Worm (Caenorhabditis elegans): Measurements from ENCODE around the gene B0432.7.

Gene B0432.7

DNA sequence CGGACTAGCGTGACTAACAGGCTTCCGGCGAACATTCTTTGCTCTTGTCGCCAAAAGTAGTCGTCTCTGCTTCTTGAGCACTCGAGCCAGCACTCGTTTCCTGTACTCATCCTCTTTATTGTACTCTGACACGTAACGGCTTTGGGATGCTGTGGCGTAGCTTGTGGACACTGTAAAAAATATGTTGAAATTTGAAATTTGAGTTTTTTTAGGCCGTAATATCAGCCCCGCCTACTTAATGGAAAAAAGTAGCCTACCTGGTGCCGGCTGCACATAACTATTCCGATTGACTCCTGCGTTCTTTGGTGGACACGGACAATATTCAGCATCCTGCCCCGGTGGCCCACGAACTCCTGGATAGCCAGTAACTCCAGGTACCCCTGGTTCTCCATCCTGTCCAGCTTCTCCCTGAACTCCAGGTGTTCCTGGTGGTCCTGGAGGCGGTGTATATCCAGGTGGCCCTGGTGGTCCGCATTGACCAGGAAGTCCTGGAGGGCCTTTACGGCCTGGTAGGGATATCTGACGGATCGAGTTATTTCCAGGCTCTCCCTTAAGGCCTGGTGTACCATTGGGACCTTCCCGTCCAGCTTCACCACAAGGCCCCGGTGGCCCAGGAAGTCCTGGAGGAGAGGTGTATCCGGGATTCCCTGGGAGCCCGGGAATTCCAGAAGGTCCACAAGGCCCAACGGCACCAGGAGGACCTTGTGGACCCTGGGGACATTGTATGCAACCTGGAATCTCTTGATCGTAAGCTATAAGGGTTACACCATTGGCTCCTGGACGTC is 30.3 kb upstream of the B0432.7 start:
- TF ChIP-seq lin-13 (GFP tag; optimal IDR thresholded peaks at IDR 0.05) (no peak), nhr-6 (tag; optimal IDR thresholded peaks at IDR 0.05) (no peak), ZK546.5 (tag; optimal IDR thresholded peaks at IDR 0.05) (no peak), snpc-4 (tag; optimal IDR thresholded peaks at IDR 0.05) (no peak), zag-1 (tag; optimal IDR thresholded peaks at IDR 0.05) (no peak), ceh-16 (tag; optimal IDR thresholded peaks at IDR 0.05) (no peak), ceh-82 (tag; optimal IDR thresholded peaks at IDR 0.05) (no peak), unc-39 (tag; optimal IDR thresholded peaks at IDR 0.05) (no peak), peb-1 (tag; optimal IDR thresholded peaks at IDR 0.05) (no peak), alr-1 (tag; optimal IDR thresholded peaks at IDR 0.05) (no peak), mab-5 (tag; optimal IDR thresholded peaks at IDR 0.05) (no peak), sma-9 (GFP tag; optimal IDR thresholded peaks at IDR 0.05) (no peak), sma-9 (tag; optimal IDR thresholded peaks at IDR 0.05) (no peak), sma-3 (GFP tag; optimal IDR thresholded peaks at IDR 0.05) (no peak), F13H6.1 (tag; optimal IDR thresholded peaks at IDR 0.05) (no peak), C34F6.9 (tag; optimal IDR thresholded peaks at IDR 0.05) (no peak), ama-1 (optimal IDR thresholded peaks at IDR 0.05) (no peak), elt-3 (tag; optimal IDR thresholded peaks at IDR 0.05) (no peak)

DNA sequence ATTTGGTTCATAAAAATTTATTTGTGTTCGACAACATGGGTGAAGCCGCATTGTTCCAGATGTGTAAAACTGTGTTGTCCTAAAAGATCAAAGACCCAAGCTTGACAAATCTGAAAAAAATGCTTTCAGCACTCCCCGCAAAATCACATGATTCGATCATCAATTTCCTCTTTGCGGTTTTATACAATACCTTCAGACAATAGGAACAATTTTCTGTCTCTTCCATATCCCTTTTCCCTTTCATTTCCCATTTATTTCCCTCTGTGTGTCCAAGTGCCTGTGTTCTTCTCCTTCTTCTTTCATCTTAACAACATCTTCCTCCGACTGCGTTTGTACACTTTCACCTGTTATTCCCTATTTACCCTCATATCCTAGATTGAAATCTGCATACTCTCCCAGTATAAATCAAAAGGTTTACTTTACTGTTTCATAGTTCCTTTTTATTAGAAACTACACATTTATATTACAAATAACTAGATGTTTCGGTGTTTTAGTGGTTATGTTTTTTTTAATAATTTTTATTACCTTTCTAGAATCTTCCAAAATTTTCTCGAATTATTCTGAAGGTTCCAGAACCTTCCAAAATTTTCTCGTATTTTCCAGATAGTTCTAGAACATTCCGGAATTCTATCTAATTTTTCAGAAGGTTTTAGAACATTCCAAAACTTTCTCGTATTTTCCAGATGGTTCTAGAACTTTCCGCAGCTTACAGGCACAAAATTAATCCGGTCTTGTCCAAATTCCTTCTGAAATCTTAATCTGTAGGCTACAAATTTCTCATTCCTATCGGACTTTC is 27.4 kb upstream of the B0432.7 start, which contains the start of gene K01A2.5:
Gene K01A2.5, plus strand, starts transcription at position 297 of the 796 bp plus-strand sequence.
- peak; percentile 99 for TF ChIP-seq blmp-1 (tag; optimal IDR thresholded peaks at IDR 0.05; ENCODE audit: insufficient read depth)
- peak; percentile 40 for TF ChIP-seq sma-9 (GFP tag; optimal IDR thresholded peaks at IDR 0.05)
- TF ChIP-seq sma-9 (tag; optimal IDR thresholded peaks at IDR 0.05) = no peak
- TF ChIP-seq ceh-16 (tag; optimal IDR thresholded peaks at IDR 0.05) = peak; percentile 71
- peak; percentile 21 for TF ChIP-seq fos-1 (tag; optimal IDR thresholded peaks at IDR 0.05)
- TF ChIP-seq C34F6.9 (tag; optimal IDR thresholded peaks at IDR 0.05) = no peak
- TF ChIP-seq nhr-25 (tag; optimal IDR thresholded peaks at IDR 0.05) = peak; percentile 71
- peak; percentile 66 for TF ChIP-seq sem-4 (tag; optimal IDR thresholded peaks at IDR 0.05)
- peak; percentile 39 for TF ChIP-seq nhr-21 (tag; optimal IDR thresholded peaks at IDR 0.05)
- TF ChIP-seq unc-62 (GFP tag; optimal IDR thresholded peaks at IDR 0.05) = no peak

DNA sequence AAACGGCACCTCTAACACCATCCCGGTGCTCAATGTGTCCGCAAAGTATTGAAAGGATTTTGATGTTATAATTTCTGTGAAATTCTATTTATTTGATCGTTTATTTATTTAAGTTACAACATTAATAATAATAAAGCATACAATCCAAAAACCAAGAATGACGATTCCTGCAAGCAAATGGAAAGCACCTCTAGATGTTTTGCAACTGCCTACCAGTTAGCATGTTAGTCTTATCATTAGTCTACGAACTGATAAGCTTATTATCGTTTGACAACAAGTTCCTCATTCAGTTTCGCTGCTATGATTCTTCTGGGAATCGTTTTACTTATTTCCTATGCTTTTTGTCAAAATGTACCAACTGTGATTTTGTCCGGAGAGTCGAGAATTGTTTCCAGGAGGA is 25.9 kb upstream of the B0432.7 start, which contains the start of gene K01A2.6:
Gene K01A2.6, plus strand, starts transcription at position 301 of the 400 bp plus-strand sequence.
- no peak for TF ChIP-seq ceh-82 (tag; optimal IDR thresholded peaks at IDR 0.05)
- TF ChIP-seq ztf-4 (tag; optimal IDR thresholded peaks at IDR 0.05) = no peak
- no peak for TF ChIP-seq sma-3 (GFP tag; optimal IDR thresholded peaks at IDR 0.05)
- no peak for TF ChIP-seq elt-1 (tag; optimal IDR thresholded peaks at IDR 0.05)
- TF ChIP-seq unc-55 (GFP tag; optimal IDR thresholded peaks at IDR 0.05) = no peak
- TF ChIP-seq sem-4 (tag; optimal IDR thresholded peaks at IDR 0.05) = no peak
- TF ChIP-seq alr-1 (tag; optimal IDR thresholded peaks at IDR 0.05) = no peak
- TF ChIP-seq lin-39 (tag; optimal IDR thresholded peaks at IDR 0.05) = no peak
- no peak for TF ChIP-seq unc-39 (tag; optimal IDR thresholded peaks at IDR 0.05)
- no peak for TF ChIP-seq mab-5 (tag; optimal IDR thresholded peaks at IDR 0.05)
- no peak for TF ChIP-seq ceh-16 (tag; optimal IDR thresholded peaks at IDR 0.05)
- TF ChIP-seq zag-1 (tag; optimal IDR thresholded peaks at IDR 0.05) = no peak
- TF ChIP-seq peb-1 (tag; optimal IDR thresholded peaks at IDR 0.05) = no peak
- no peak for TF ChIP-seq R02D3.7 (tag; optimal IDR thresholded peaks at IDR 0.05)
- no peak for TF ChIP-seq nhr-6 (tag; optimal IDR thresholded peaks at IDR 0.05)

DNA sequence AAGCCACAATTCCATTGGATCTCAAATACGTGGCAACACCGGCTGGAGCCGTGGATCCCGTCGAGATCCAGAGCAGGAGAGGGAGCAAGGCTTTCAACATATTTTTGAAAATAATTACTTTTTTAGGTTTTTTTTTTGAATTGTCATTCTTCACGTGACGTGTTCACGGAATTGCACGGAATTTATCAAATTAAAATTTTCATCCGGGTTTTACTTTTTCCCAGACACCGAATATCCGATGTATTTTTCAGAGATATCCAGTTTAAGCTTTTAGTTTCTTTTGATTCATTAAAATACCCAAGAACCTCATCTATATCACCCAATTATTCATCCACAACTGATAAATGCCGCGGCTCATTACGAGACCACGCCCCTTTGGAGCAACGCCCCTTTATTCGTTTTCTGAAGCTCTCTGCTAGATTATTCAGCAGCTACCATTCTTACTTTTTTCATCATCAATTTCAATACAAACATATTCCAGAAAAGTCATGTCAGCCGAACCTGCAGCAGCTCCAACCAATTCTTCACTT is 23.2 kb upstream of the B0432.7 start, which contains the start of the genes clec-117 and B0432.1:
Gene clec-117, minus strand, starts transcription at position 101 of the 530 bp plus-strand sequence.
Gene B0432.1, plus strand, starts transcription at position 480 of the 530 bp plus-strand sequence.
- TF ChIP-seq elt-3 (tag; optimal IDR thresholded peaks at IDR 0.05) (no peak), nhr-23 (tag; optimal IDR thresholded peaks at IDR 0.05) (no peak), nhr-11 (tag; optimal IDR thresholded peaks at IDR 0.05) (no peak), lin-39 (tag; optimal IDR thresholded peaks at IDR 0.05) (no peak), ceh-82 (tag; optimal IDR thresholded peaks at IDR 0.05) (no peak), lsy-2 (tag; optimal IDR thresholded peaks at IDR 0.05) (no peak), peb-1 (tag; optimal IDR thresholded peaks at IDR 0.05) (no peak), sma-9 (GFP tag; optimal IDR thresholded peaks at IDR 0.05) (no peak), sma-9 (tag; optimal IDR thresholded peaks at IDR 0.05) (no peak), mab-5 (tag; optimal IDR thresholded peaks at IDR 0.05) (no peak), elt-1 (tag; optimal IDR thresholded peaks at IDR 0.05) (no peak), mdl-1 (tag; optimal IDR thresholded peaks at IDR 0.05) (no peak), dmd-4 (tag; optimal IDR thresholded peaks at IDR 0.05) (no peak), blmp-1 (tag; optimal IDR thresholded peaks at IDR 0.05; ENCODE audit: insufficient read depth) (no peak), nhr-237 (tag; optimal IDR thresholded peaks at IDR 0.05) (no peak), unc-39 (tag; optimal IDR thresholded peaks at IDR 0.05) (no peak), lin-11 (tag; optimal IDR thresholded peaks at IDR 0.05) (no peak), egl-27 (tag; optimal IDR thresholded peaks at IDR 0.05) (no peak), sem-4 (tag; optimal IDR thresholded peaks at IDR 0.05) (no peak)
